Worm (Caenorhabditis elegans): ENCODE measurements around the gene ttr-26.

DNA sequence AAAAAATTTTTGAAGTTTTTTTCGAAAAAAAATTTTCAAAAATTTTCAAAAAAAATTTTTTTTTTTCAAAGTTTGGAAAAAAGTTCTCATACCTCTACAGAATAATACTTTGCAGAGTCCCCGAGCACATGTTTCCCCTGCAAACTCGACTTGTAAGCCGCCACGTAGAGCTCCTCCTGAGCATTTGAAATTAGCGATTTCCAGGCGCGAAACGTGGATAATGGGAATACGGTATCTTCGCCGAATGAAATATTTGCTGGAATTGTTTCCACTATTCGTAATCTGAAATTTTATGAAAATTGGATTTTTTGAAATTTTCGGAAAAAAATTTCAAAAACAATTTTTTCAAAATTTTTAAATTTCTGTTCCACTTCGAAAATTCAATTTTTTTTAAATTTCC, 16.0 kb upstream of the ttr-26 start:
- no peak for TF ChIP-seq him-1 (tag; optimal IDR thresholded peaks at IDR 0.05)
- TF ChIP-seq W03F9.2 (tag; optimal IDR thresholded peaks at IDR 0.05): no peak
- TF ChIP-seq dao-5 (tag; optimal IDR thresholded peaks at IDR 0.05): no peak

Measured in whole organism, L4/young adult.